Fruit fly (Drosophila melanogaster): ENCODE measurements around the gene Rrp45.

Gene Rrp45

DNA sequence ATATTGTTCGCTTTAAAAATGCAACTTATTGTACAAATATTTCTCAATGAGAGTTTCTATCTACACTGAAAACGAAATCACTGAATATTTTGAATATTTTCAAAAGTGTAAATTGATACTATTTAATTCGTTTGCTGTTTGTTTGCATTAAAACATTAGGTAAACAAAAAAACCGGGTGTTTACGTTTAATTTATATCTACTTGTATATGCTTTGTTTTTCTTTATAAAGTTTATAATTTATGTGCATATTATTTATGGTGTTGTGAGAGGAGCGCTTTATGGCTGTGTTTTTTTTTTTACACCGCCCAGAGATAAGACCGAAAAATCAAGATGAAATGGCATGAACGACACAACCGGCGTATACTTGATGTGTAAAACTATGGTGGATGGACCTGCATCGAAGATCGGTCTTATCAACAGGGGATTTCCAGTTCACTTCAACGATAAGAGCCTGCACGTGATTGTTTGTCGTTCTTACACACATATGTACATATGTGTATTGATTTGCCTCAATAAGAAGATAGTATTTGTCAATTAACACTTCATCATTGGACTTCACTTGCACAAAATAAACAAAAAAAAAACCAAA, 38.5 kb upstream of the Rrp45 start:
- TF ChIP-seq h (GFP tag; optimal IDR thresholded peaks at IDR 0.05), result no peak
- no peak for TF ChIP-seq dmrt93B (GFP tag; optimal IDR thresholded peaks at IDR 0.05)
- no peak for TF ChIP-seq Abd-B (GFP tag; optimal IDR thresholded peaks at IDR 0.05)
- no peak for TF ChIP-seq Dif (GFP tag; optimal IDR thresholded peaks at IDR 0.05; ENCODE audit: partially characterized antibody)
- TF ChIP-seq usp (GFP tag; optimal IDR thresholded peaks at IDR 0.05), result no peak
- no peak for TF ChIP-seq Mio (GFP tag; optimal IDR thresholded peaks at IDR 0.05)
- TF ChIP-seq Hr78 (GFP tag; optimal IDR thresholded peaks at IDR 0.05), result no peak
- peak in 1 of 2 experiments; percentile 4 for TF ChIP-seq foxo (GFP tag; optimal IDR thresholded peaks at IDR 0.05)
- peak; percentile 19 for TF ChIP-seq rgr (GFP tag; optimal IDR thresholded peaks at IDR 0.05)
- TF ChIP-seq sage (GFP tag; optimal IDR thresholded peaks at IDR 0.05), result no peak
- TF ChIP-seq Vsx2 (GFP tag; optimal IDR thresholded peaks at IDR 0.05; ENCODE audit: partially characterized antibody), result no peak
- TF ChIP-seq Hnf4 (GFP tag; optimal IDR thresholded peaks at IDR 0.05), result no peak
- no peak for TF ChIP-seq jim (GFP tag; optimal IDR thresholded peaks at IDR 0.05)
- no peak for TF ChIP-seq tai (GFP tag; optimal IDR thresholded peaks at IDR 0.05)
- no peak for TF ChIP-seq Myc (optimal IDR thresholded peaks at IDR 0.05)
- no peak for TF ChIP-seq N (GFP tag; optimal IDR thresholded peaks at IDR 0.05)
- TF ChIP-seq Rel (GFP tag; optimal IDR thresholded peaks at IDR 0.05), result no peak
- TF ChIP-seq Rel (tag; optimal IDR thresholded peaks at IDR 0.05), result peak; percentile 77
- no peak for TF ChIP-seq Jra (GFP tag; optimal IDR thresholded peaks at IDR 0.05)
- no peak for TF ChIP-seq brk (GFP tag; optimal IDR thresholded peaks at IDR 0.05)
- no peak for TF ChIP-seq dl (GFP tag; optimal IDR thresholded peaks at IDR 0.05; ENCODE audit: insufficient read depth in 1 of 2, partially characterized antibody in 2 of 2)
- peak; percentile 12 for TF ChIP-seq OdsH (GFP tag; optimal IDR thresholded peaks at IDR 0.05)
- no peak for TF ChIP-seq CrebA (GFP tag; optimal IDR thresholded peaks at IDR 0.05; ENCODE audit: borderline replicate concordance)
- TF ChIP-seq lola (GFP tag; optimal IDR thresholded peaks at IDR 0.05), result no peak
- no peak for TF ChIP-seq fru (GFP tag; optimal IDR thresholded peaks at IDR 0.05)
- TF ChIP-seq psq (GFP tag; optimal IDR thresholded peaks at IDR 0.05), result no peak
- TF ChIP-seq Sp1 (GFP tag; optimal IDR thresholded peaks at IDR 0.05), result no peak
- no peak for TF ChIP-seq CG9705 (GFP tag; optimal IDR thresholded peaks at IDR 0.05)
- no peak for TF ChIP-seq Dfd (GFP tag; optimal IDR thresholded peaks at IDR 0.05)
- no peak for TF ChIP-seq GATAd (GFP tag; optimal IDR thresholded peaks at IDR 0.05)
- no peak for TF ChIP-seq HLH106 (tag; optimal IDR thresholded peaks at IDR 0.05)
- TF ChIP-seq woc (GFP tag; optimal IDR thresholded peaks at IDR 0.05), result no peak
- TF ChIP-seq Hr83 (GFP tag; optimal IDR thresholded peaks at IDR 0.05; ENCODE audit: poor library complexity, severe bottlenecking), result no peak
- no peak for TF ChIP-seq ey (GFP tag; optimal IDR thresholded peaks at IDR 0.05)
- no peak for TF ChIP-seq pan (optimal IDR thresholded peaks at IDR 0.05)

DNA sequence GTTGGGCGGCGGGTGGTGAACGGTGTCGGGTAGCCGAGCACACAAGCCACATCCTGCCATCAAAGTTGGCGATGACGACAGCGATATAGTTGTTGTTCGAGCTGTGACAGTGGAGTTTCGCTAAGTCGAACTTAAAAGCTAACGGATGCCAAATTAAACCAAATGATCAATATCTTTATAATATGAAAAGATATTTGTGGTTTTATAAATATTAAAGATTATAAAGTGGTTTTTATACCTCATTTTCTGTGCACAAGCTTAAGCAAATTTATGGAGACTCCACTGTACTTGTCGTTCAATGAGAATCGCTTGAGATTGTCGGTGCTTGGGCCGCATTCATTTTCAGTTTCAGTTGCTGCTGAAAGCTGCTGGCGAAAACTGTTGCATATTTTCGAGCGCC, 31.0 kb upstream of the Rrp45 start:
- no peak for TF ChIP-seq Jra (GFP tag; optimal IDR thresholded peaks at IDR 0.05)
- TF ChIP-seq usp (GFP tag; optimal IDR thresholded peaks at IDR 0.05), result no peak
- peak; percentile 24 for TF ChIP-seq ey (GFP tag; optimal IDR thresholded peaks at IDR 0.05)
- TF ChIP-seq tai (GFP tag; optimal IDR thresholded peaks at IDR 0.05), result no peak
- peak; percentile 25 for TF ChIP-seq psq (GFP tag; optimal IDR thresholded peaks at IDR 0.05)
- TF ChIP-seq foxo (GFP tag; optimal IDR thresholded peaks at IDR 0.05), result peak in 1 of 2 experiments; percentile 34
- TF ChIP-seq rgr (GFP tag; optimal IDR thresholded peaks at IDR 0.05), result peak; percentile 43
- TF ChIP-seq CG32264 (GFP tag; optimal IDR thresholded peaks at IDR 0.05), result no peak
- no peak for TF ChIP-seq dsf (GFP tag; optimal IDR thresholded peaks at IDR 0.05; ENCODE audit: borderline replicate concordance)
- TF ChIP-seq fru (GFP tag; optimal IDR thresholded peaks at IDR 0.05), result peak; percentile 22
- no peak for TF ChIP-seq dmrt93B (GFP tag; optimal IDR thresholded peaks at IDR 0.05)
- no peak for TF ChIP-seq Mio (GFP tag; optimal IDR thresholded peaks at IDR 0.05)
- peak; percentile 36 for TF ChIP-seq br (GFP tag; optimal IDR thresholded peaks at IDR 0.05)
- TF ChIP-seq Hnf4 (GFP tag; optimal IDR thresholded peaks at IDR 0.05), result peak; percentile 2
- TF ChIP-seq Sp1 (GFP tag; optimal IDR thresholded peaks at IDR 0.05), result peak; percentile 26
- peak; percentile 37 for TF ChIP-seq h (GFP tag; optimal IDR thresholded peaks at IDR 0.05)
- TF ChIP-seq HLH106 (tag; optimal IDR thresholded peaks at IDR 0.05), result peak; percentile 47
- TF ChIP-seq Rel (GFP tag; optimal IDR thresholded peaks at IDR 0.05), result no peak
- no peak for TF ChIP-seq Rel (tag; optimal IDR thresholded peaks at IDR 0.05)
- peak; percentile 21 for TF ChIP-seq OdsH (GFP tag; optimal IDR thresholded peaks at IDR 0.05)
